Worm (Caenorhabditis elegans): ENCODE measurements around the gene trxr-2.

trxr-2 gene

ce11 chrIII:8893464-8893863, 20.1 kb upstream of the trxr-2 start, which contains the start of gene ZK637.4:
TSS of gene ZK637.4 (plus strand) at chrIII:8893764.
- TF ChIP-seq ceh-28 (tag; optimal IDR thresholded peaks at IDR 0.05): no peak
- TF ChIP-seq nhr-11 (tag; optimal IDR thresholded peaks at IDR 0.05): no peak
- TF ChIP-seq unc-62 (GFP tag; optimal IDR thresholded peaks at IDR 0.05): no peak
- no peak for TF ChIP-seq fkh-10 (GFP tag; optimal IDR thresholded peaks at IDR 0.05)
- no peak for TF ChIP-seq aly-2 (tag; optimal IDR thresholded peaks at IDR 0.05)
- TF ChIP-seq nfya-1 (tag; optimal IDR thresholded peaks at IDR 0.05; ENCODE audit: insufficient read depth): no peak
- no peak for TF ChIP-seq nhr-67 (tag; optimal IDR thresholded peaks at IDR 0.05)
- TF ChIP-seq zag-1 (tag; optimal IDR thresholded peaks at IDR 0.05): no peak
- TF ChIP-seq tbx-2 (tag; optimal IDR thresholded peaks at IDR 0.05): no peak
- TF ChIP-seq lin-39 (tag; optimal IDR thresholded peaks at IDR 0.05): no peak
- no peak for TF ChIP-seq fos-1 (tag; optimal IDR thresholded peaks at IDR 0.05)
- no peak for TF ChIP-seq ceh-9 (tag; optimal IDR thresholded peaks at IDR 0.05)
- TF ChIP-seq ztf-11 (tag; optimal IDR thresholded peaks at IDR 0.05): no peak
- no peak for TF ChIP-seq ceh-16 (tag; optimal IDR thresholded peaks at IDR 0.05)
- no peak for TF ChIP-seq fkh-2 (tag; optimal IDR thresholded peaks at IDR 0.05)
- no peak for TF ChIP-seq eor-1 (tag; optimal IDR thresholded peaks at IDR 0.05)
- no peak for TF ChIP-seq snpc-4 (tag; optimal IDR thresholded peaks at IDR 0.05)
- no peak for TF ChIP-seq nhr-77 (tag; optimal IDR thresholded peaks at IDR 0.05)
- no peak for TF ChIP-seq nhr-25 (tag; optimal IDR thresholded peaks at IDR 0.05)
- TF ChIP-seq egl-27 (tag; optimal IDR thresholded peaks at IDR 0.05): no peak

ce11 chrIII:8894782-8895181, 18.8 kb upstream of the trxr-2 start, which contains the start of gene asna-1:
TSS of gene asna-1 (plus strand) at chrIII:8895082.
- TF ChIP-seq elt-2 (tag; optimal IDR thresholded peaks at IDR 0.05): no peak
- no peak for TF ChIP-seq aly-2 (tag; optimal IDR thresholded peaks at IDR 0.05)
- TF ChIP-seq tbx-2 (tag; optimal IDR thresholded peaks at IDR 0.05): no peak
- no peak for TF ChIP-seq skn-1 (tag; optimal IDR thresholded peaks at IDR 0.05)
- TF ChIP-seq elt-1 (tag; optimal IDR thresholded peaks at IDR 0.05): no peak
- no peak for TF ChIP-seq nhr-237 (tag; optimal IDR thresholded peaks at IDR 0.05)
- no peak for TF ChIP-seq lin-39 (tag; optimal IDR thresholded peaks at IDR 0.05)
- no peak for TF ChIP-seq nhr-77 (tag; optimal IDR thresholded peaks at IDR 0.05)
- no peak for TF ChIP-seq nhr-25 (tag; optimal IDR thresholded peaks at IDR 0.05)
- no peak for TF ChIP-seq nhr-43 (tag; optimal IDR thresholded peaks at IDR 0.05; ENCODE audit: poor library complexity, severe bottlenecking)
- no peak for TF ChIP-seq daf-12 (tag; optimal IDR thresholded peaks at IDR 0.05)
- TF ChIP-seq pqm-1 (tag; optimal IDR thresholded peaks at IDR 0.05): no peak
- TF ChIP-seq egl-27 (tag; optimal IDR thresholded peaks at IDR 0.05): no peak
- TF ChIP-seq elt-3 (tag; optimal IDR thresholded peaks at IDR 0.05): no peak
- TF ChIP-seq R02D3.7 (tag; optimal IDR thresholded peaks at IDR 0.05): no peak
- no peak for TF ChIP-seq lin-15B (tag; optimal IDR thresholded peaks at IDR 0.05)
- TF ChIP-seq ceh-9 (tag; optimal IDR thresholded peaks at IDR 0.05): no peak
- TF ChIP-seq sea-2 (GFP tag; optimal IDR thresholded peaks at IDR 0.05): no peak

- TF ChIP-seq nfya-1 (tag; optimal IDR thresholded peaks at IDR 0.05; ENCODE audit: insufficient read depth) (peak; percentile 69), pha-4 (tag; optimal IDR thresholded peaks at IDR 0.05) (peak; percentile 20), elt-2 (tag; optimal IDR thresholded peaks at IDR 0.05) (no peak), ceh-82 (tag; optimal IDR thresholded peaks at IDR 0.05) (no peak), nhr-23 (tag; optimal IDR thresholded peaks at IDR 0.05) (peak; percentile 11), nhr-77 (tag; optimal IDR thresholded peaks at IDR 0.05) (no peak), nhr-12 (tag; optimal IDR thresholded peaks at IDR 0.05) (no peak), tbx-2 (tag; optimal IDR thresholded peaks at IDR 0.05) (no peak), ztf-4 (tag; optimal IDR thresholded peaks at IDR 0.05) (no peak), fkh-10 (GFP tag; optimal IDR thresholded peaks at IDR 0.05) (no peak), lin-15B (tag; optimal IDR thresholded peaks at IDR 0.05) (peak; percentile 87)
These were observed 13.8 kb upstream of the trxr-2 start for ce11 chrIII:8899767-8900166.

- TF ChIP-seq elt-2 (tag; optimal IDR thresholded peaks at IDR 0.05) (no peak), nhr-67 (tag; optimal IDR thresholded peaks at IDR 0.05) (no peak), pqm-1 (tag; optimal IDR thresholded peaks at IDR 0.05) (no peak), R02D3.7 (tag; optimal IDR thresholded peaks at IDR 0.05) (no peak)
These were observed 10.3 kb upstream of the trxr-2 start for ce11 chrIII:8903263-8903662.
